Worm (Caenorhabditis elegans) whole organism, midembryonic: ENCODE measurements around the gene bed-2.

Experiments
- T22C8.4 ChIP-seq: fragments of 200-800 bp; sonication (Bioruptor generic); IDR thresholded peaks from 2 replicates; pipeline ENCODE4 v1.3.6; 2022; ENCODE audit warnings: missing genetic modification characterization, missing compliant biosample characterization
- cog-1 ChIP-seq: sonication (generic microtip); optimal IDR thresholded peaks from 2 replicates; lab custom pipeline; 2016; ENCODE audit warnings: missing genetic modification characterization, missing compliant biosample characterization
- flt-1 ChIP-seq: fragments of 200-800 bp; sonication (Bioruptor generic); IDR thresholded peaks from 2 replicates; pipeline ENCODE4 v1.3.6; 2022; ENCODE audit warnings: missing genetic modification characterization, missing compliant biosample characterization
- klf-2 ChIP-seq: fragments of 200-800 bp; sonication (Bioruptor generic); conservative IDR thresholded peaks from 2 replicates; pipeline ENCODE4 v1.3.6; 2022; ENCODE audit warnings: missing genetic modification reagents, missing genetic modification characterization, missing compliant biosample characterization
- med-1 ChIP-seq: sonication (generic microtip); optimal IDR thresholded peaks from 2 replicates; lab custom pipeline; 2017; ENCODE audit warnings: missing genetic modification characterization, mild to moderate bottlenecking, missing compliant biosample characterization, antibody characterized with exemption, missing genetic modification reagents; ENCODE audit not compliant: insufficient read depth
- ref-1 ChIP-seq: fragments of 200-800 bp; sonication (Bioruptor generic); conservative IDR thresholded peaks from 2 replicates; pipeline ENCODE4 v1.3.6; 2022; ENCODE audit warnings: missing genetic modification reagents, missing genetic modification characterization, missing compliant biosample characterization
- tab-1 ChIP-seq: fragments of 200-800 bp; sonication (Bioruptor generic); IDR thresholded peaks from 2 replicates; pipeline ENCODE4 v1.3.6; 2022; ENCODE audit warnings: missing genetic modification characterization, missing compliant biosample characterization
- ztf-29 ChIP-seq: fragments of 200-800 bp; sonication (Bioruptor generic); IDR thresholded peaks from 2 replicates; pipeline ENCODE4 v1.3.6; 2022; ENCODE audit warnings: missing genetic modification reagents, missing genetic modification characterization, missing compliant biosample characterization

DNA sequence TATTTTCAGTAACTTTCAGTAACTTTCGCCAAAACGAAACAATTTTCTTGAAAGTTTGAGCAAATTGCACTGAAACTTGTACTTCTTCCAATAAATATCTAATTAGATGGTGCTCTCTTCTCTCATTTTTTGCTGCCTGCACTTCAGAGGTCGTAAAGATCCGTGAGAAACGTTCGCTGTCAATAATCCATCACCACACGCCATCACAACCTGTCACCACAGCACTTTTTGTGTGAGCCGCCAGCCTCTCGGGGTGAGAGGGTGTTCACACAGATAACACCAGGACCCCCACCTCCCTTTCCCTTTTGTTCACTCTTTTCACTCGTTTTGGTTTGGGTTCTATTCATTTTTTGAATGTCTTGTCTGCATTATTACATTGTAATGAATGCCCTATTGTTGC is 18.1 kb downstream of the bed-2 start:
- no peak for TF ChIP-seq ztf-29
- no peak for TF ChIP-seq tab-1 (GFP tag; lab: Robert Waterston, UW)
- TF ChIP-seq med-1, result no peak
- no peak for TF ChIP-seq klf-2 (GFP tag; lab: Robert Waterston, UW)
- TF ChIP-seq T22C8.4 (GFP tag; lab: Robert Waterston, UW), result no peak
- no peak for TF ChIP-seq flt-1
- TF ChIP-seq ref-1 (GFP tag; lab: Robert Waterston, UW), result no peak
- no peak for TF ChIP-seq cog-1
